Worm (Caenorhabditis elegans): Measurements from ENCODE around the gene pud-1.1.
"Not testable (repeated sequence)": the region's sequence is repeated elsewhere in the genome, so short reads cannot be mapped to it uniquely, and the experiment has no call there.

pud-1.1 gene

DNA sequence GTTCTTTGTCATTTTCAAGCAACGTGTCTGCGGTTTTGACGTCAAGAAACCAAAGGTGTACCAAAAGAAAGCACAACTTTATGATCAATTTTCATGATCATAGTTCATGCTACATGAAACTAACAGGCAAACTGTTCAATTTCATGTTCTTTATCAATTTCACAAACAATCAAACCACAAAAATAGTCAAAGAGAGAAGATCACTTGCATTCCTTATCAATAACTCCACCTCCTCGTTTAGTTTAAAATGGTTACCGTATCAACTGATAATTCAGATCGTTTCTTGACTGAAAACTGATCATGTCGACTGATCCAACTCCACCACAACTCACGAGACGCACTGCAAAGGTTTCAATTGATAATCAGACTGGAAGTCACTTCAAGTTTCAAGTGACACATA lies at the start of gene pud-1.1:
TSS of gene pud-1.1 (plus strand) at position 301 of the 400 bp plus-strand sequence.
- not testable (repeated sequence) for TF ChIP-seq akir-1 (GFP tag; optimal IDR thresholded peaks at IDR 0.05); ztf-3 (GFP tag; optimal IDR thresholded peaks at IDR 0.05); nfyb-1 (GFP tag; IDR thresholded peaks at IDR 0.05)

DNA sequence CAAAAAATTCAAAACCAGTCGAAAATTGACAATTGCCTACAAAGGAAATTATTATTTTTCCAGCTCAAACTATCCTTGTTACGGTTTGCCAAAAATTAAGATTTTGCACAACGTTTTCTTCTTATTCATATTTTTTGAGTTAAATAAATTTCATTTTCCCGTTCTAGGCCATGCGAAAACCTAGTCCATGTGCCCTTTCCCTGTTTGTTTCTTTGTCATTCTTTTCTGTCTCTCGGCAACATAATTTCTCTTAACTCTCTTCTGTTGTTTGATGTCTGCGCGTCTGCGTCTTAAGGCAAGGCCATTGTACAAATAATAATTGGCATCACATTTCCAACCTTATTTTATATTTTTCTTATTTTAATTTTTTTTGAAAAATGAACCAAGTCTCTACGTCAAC lies 48.7 kb upstream of the pud-1.1 start, which contains the start of gene nhr-228:
TSS of gene nhr-228 (plus strand) at position 261 of the 400 bp plus-strand sequence.
- TF ChIP-seq attf-5 (GFP tag; optimal IDR thresholded peaks at IDR 0.05) (peak; percentile 66), nhr-80 (tag; optimal IDR thresholded peaks at IDR 0.05) (peak; percentile 68), cebp-1 (GFP tag; IDR thresholded peaks at IDR 0.05) (no peak), cebp-1 (tag; optimal IDR thresholded peaks at IDR 0.05) (peak; percentile 35), somi-1 (GFP tag; optimal IDR thresholded peaks at IDR 0.05) (no peak), hmg-1.2 (GFP tag; IDR thresholded peaks at IDR 0.05) (peak; percentile 70; the same call in 1 of the 2 replicates), nfyb-1 (GFP tag; IDR thresholded peaks at IDR 0.05) (no peak), Y56A3A.18 (GFP tag; IDR thresholded peaks at IDR 0.05) (no peak)

DNA sequence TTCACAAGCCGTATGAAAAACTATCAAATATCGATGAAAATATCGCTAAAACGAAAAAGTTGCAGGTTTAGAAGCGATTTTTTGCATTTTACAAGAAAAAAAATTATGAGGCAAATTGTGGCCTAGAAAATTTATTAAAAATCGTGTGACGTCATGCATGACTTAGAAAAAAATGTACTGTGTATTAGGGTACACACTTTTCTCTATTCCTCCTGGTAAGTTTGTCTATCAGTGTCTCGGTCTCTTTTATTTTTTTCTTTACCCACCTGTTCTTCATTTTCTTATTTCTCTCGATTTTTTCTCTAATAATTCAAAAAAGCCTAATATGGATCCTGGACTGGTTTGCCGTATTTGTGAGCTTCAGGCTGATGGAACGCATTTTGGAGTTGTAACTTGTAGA lies 45.1 kb upstream of the pud-1.1 start, which contains the start of gene nhr-227:
TSS of gene nhr-227 (plus strand) at position 326 of the 400 bp plus-strand sequence.
- TF ChIP-seq dox-1 (GFP tag; IDR thresholded peaks at IDR 0.05) (no peak), nfya-1 (tag; optimal IDR thresholded peaks at IDR 0.05; ENCODE audit: borderline replicate concordance, insufficient read depth) (no peak), fkh-3 (tag; optimal IDR thresholded peaks at IDR 0.05) (no peak), pha-4 (tag; optimal IDR thresholded peaks at IDR 0.05) (no peak), lin-35 (GFP tag; optimal IDR thresholded peaks at IDR 0.05) (no peak), B0035.1 (tag; optimal IDR thresholded peaks at IDR 0.05) (no peak), C06A6.2 (GFP tag; conservative IDR thresholded peaks at IDR 0.05) (no peak), F39B2.1 (GFP tag; IDR thresholded peaks at IDR 0.05) (no peak), rcor-1 (GFP tag; IDR thresholded peaks at IDR 0.05) (no peak), egl-18 (GFP tag; IDR thresholded peaks at IDR 0.05) (no peak), mcd-1 (GFP tag; IDR thresholded peaks at IDR 0.05) (no peak), snpc-1.1 (tag; optimal IDR thresholded peaks at IDR 0.05; ENCODE audit: insufficient read depth) (no peak), attf-3 (GFP tag; conservative IDR thresholded peaks at IDR 0.05) (no peak), K11D2.4 (GFP tag; IDR thresholded peaks at IDR 0.05) (no peak), ztf-6 (GFP tag; IDR thresholded peaks at IDR 0.05) (no peak), nhr-80 (tag; optimal IDR thresholded peaks at IDR 0.05) (no peak), lsl-1 (GFP tag; optimal IDR thresholded peaks at IDR 0.05) (no peak), F55B11.4 (tag; optimal IDR thresholded peaks at IDR 0.05; ENCODE audit: borderline replicate concordance, insufficient read depth) (no peak)

- no peak for TF ChIP-seq nhr-120 (GFP tag; IDR thresholded peaks at IDR 0.05)
Measured at ce11 chrV:2290329-2290728, 39.9 kb upstream of the pud-1.1 start, which contains the start of gene nhr-225. Gene nhr-225 (minus strand): TSS chrV:2290474.

DNA sequence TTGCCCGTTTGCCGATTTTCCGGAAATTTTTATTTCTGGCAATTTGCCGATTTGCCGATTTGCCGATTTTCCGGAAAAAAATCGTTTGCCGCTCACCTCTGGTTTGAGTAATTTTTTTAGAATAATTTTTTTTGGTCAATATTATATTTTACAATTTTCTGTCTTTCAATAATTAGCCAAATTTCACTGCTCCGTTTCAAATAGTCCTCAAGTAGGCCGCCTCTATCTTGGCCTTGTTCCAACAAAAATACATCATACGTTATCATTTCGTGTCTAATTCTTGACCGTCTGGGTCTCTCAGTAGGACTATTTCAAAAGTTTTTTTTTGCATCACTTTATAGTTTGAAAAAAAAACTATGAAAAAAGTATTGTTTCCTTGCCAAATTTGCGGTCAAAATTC lies 38.0 kb upstream of the pud-1.1 start, which contains the start of gene nhr-115:
TSS of gene nhr-115 (plus strand) at position 301 of the 400 bp plus-strand sequence.
- TF ChIP-seq nfyb-1 (GFP tag; IDR thresholded peaks at IDR 0.05): no peak
- TF ChIP-seq nhr-80 (tag; optimal IDR thresholded peaks at IDR 0.05): peak; percentile 29

DNA sequence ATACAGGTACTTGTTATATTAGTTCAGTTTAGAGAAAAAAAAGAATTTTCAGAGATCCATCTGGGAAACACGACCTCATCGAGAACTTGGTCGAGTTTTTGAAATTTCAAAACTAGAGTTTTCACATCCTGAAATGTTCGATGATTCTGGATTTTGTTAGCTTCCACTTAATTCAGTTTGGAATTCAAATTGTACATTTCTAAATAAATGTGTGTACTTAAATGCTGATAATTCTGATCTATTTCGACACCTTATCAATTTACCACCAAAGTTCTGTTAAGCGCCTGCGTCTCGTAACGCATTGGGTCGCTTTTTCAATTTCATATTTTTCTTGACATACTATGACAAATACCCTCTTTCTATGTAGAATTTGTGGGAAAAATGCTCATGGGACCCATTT lies 35.7 kb upstream of the pud-1.1 start, which contains the start of gene nhr-226:
TSS of gene nhr-226 (plus strand) at position 301 of the 400 bp plus-strand sequence.
- TF ChIP-seq ztf-3 (GFP tag; optimal IDR thresholded peaks at IDR 0.05): no peak
- TF ChIP-seq sptf-2 (GFP tag; optimal IDR thresholded peaks at IDR 0.05): no peak
- no peak for TF ChIP-seq dpff-1 (tag; optimal IDR thresholded peaks at IDR 0.05)
- TF ChIP-seq nhr-80 (tag; optimal IDR thresholded peaks at IDR 0.05): peak; percentile 43
- TF ChIP-seq F22D6.2 (tag; optimal IDR thresholded peaks at IDR 0.05): no peak
